Fruit fly (Drosophila melanogaster): Measurements from ENCODE around the gene Sec10.

Sec10 gene

DNA sequence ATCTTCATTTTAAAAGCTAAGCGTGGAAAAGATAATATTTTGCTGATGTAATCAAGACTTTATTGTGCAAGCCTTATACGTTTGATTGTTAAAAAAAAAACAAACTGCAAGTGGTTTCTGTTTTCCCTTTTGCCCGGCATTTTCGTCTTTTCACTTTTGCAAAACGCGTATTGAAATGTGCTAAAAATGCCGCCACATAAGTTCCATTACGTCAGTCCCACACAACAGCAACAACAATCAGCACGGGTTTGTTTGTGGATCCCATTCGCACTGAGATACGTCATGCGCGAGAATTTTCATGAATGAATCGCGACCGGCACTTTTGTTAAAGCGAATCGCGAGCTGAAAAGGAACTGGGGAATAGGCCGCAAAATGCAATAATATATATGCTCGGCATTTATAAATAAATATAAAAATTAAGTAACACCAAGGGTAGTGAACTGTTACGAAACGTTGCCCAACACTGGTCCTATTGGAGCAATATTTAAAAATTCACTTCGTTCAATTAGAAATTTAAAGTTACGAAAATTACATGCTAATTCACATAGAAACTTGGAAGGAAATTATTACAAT is 28.5 kb upstream of the Sec10 start (continued):
- TF ChIP-seq CG9139 (GFP tag; optimal IDR thresholded peaks at IDR 0.05) = no peak
- TF ChIP-seq vri (GFP tag; optimal IDR thresholded peaks at IDR 0.05) = peak; percentile 95
- peak; percentile 68 for TF ChIP-seq acj6 (GFP tag; optimal IDR thresholded peaks at IDR 0.05)
- TF ChIP-seq Smox (GFP tag; optimal IDR thresholded peaks at IDR 0.05) = peak; percentile 67
- peak; percentile 41 for TF ChIP-seq CG16779 (tag; optimal IDR thresholded peaks at IDR 0.05)
- TF ChIP-seq svp (GFP tag) = peak; percentile 77
- no peak for TF ChIP-seq Sox15 (GFP tag; optimal IDR thresholded peaks at IDR 0.05)
- peak; percentile 24 to 27 for TF ChIP-seq ss (GFP tag; optimal IDR thresholded peaks at IDR 0.05)
- peak; percentile 37 for TF ChIP-seq cyc (GFP tag; optimal IDR thresholded peaks at IDR 0.05)
- peak; percentile 49 for TF ChIP-seq CG7368 (GFP tag; optimal IDR thresholded peaks at IDR 0.05)
- no peak for TF ChIP-seq CG11902 (GFP tag; optimal IDR thresholded peaks at IDR 0.05)
- no peak for TF ChIP-seq CG11294 (GFP tag; IDR thresholded peaks at IDR 0.05)
- no peak for TF ChIP-seq spab (GFP tag; optimal IDR thresholded peaks at IDR 0.05)

DNA sequence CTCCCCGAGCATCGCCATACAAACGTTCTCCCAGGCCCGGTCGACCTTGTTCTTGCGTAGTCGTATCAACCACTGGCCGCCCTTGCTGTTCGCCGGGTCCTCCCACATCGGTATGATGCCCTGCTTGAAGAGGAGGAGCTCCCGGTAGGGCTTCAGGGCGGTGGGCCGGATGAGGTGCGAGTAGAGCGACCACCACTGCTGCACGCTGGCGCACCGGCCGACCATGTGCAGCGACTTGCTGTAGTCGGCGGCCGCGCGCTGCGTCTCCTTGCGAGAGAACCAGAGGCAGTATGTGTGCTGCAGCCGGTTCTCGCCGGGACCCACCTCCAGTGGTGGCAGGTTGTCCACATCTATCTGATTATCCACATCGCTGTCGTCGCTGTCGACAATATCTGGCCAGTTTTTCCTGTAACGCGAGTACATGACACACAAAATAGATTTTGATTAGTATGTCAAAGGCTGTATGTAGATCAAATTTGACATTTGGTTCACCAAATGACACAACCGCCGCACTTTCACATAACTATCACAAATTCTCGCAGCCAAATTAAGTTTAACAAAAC is 27.7 kb upstream of the Sec10 start, which contains the start of gene CG10694:
Gene CG10694, plus strand, starts transcription at position 513 of the 563 bp plus-strand sequence.
- no peak for TF ChIP-seq fkh (GFP tag; optimal IDR thresholded peaks at IDR 0.05)
- TF ChIP-seq CG1621 (tag; optimal IDR thresholded peaks at IDR 0.05) = no peak
- TF ChIP-seq achi (GFP tag; optimal IDR thresholded peaks at IDR 0.05) = no peak
- TF ChIP-seq salr (GFP tag; optimal IDR thresholded peaks at IDR 0.05) = no peak
- no peak for TF ChIP-seq Gug (GFP tag; IDR thresholded peaks at IDR 0.05)
- no peak for TF ChIP-seq acj6 (GFP tag; optimal IDR thresholded peaks at IDR 0.05)
- TF ChIP-seq CG11902 (GFP tag; optimal IDR thresholded peaks at IDR 0.05) = no peak
- TF ChIP-seq CG4318 (GFP tag; optimal IDR thresholded peaks at IDR 0.05) = no peak
- TF ChIP-seq CG16779 (tag; optimal IDR thresholded peaks at IDR 0.05) = no peak

DNA sequence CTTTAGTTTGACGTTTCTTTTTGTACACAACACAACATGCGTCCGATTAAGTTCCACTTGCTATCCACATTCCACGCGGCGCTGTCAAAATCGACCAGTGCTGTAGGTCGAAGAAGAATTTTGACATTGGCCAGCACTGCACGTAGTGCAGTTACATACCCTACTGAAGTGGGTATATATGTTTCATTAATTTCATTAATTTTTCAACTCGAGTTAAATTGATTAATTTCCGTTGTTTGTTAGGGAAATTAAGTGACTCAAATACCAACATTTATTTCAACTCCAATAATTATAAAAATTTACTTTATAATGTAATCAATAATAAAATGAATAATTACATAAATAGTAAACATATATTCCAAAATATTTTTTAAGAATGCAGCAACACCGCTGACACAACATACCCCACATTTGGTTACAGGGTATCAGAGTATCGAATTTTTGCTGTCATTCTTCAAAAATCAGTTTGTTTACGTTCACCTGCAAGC is 25.7 kb upstream of the Sec10 start, which contains the start of the genes eIF4EHP and CG18428:
Gene eIF4EHP, minus strand, starts transcription at position 59 of the 488 bp plus-strand sequence.
Gene CG18428, plus strand, starts transcription at position 435 of the 488 bp plus-strand sequence.
- TF ChIP-seq Lpt (GFP tag; optimal IDR thresholded peaks at IDR 0.05) (peak; percentile 99), CG15336 (GFP tag; IDR thresholded peaks at IDR 0.05) (no peak), Sox14 (GFP tag; optimal IDR thresholded peaks at IDR 0.05) (peak; percentile 94), CG16779 (tag; optimal IDR thresholded peaks at IDR 0.05) (peak; percentile 98), topi (GFP tag; optimal IDR thresholded peaks at IDR 0.05) (peak; percentile 95), CG32006 (GFP tag; optimal IDR thresholded peaks at IDR 0.05) (peak; percentile 100), net (GFP tag; optimal IDR thresholded peaks at IDR 0.05) (peak; percentile 99), CG6808 (GFP tag; optimal IDR thresholded peaks at IDR 0.05) (peak; percentile 99), CG8632 (GFP tag; optimal IDR thresholded peaks at IDR 0.05) (peak; percentile 99), CG11902 (GFP tag; optimal IDR thresholded peaks at IDR 0.05) (peak; percentile 98), Hr39 (GFP tag; optimal IDR thresholded peaks at IDR 0.05) (peak; percentile 92), CG6276 (GFP tag; optimal IDR thresholded peaks at IDR 0.05) (peak; percentile 98), CG11294 (GFP tag; IDR thresholded peaks at IDR 0.05) (no peak), Blimp-1 (GFP tag; optimal IDR thresholded peaks at IDR 0.05) (peak; percentile 98), Sox102F (GFP tag; optimal IDR thresholded peaks at IDR 0.05) (peak; percentile 96), fd85E (GFP tag; optimal IDR thresholded peaks at IDR 0.05) (peak; percentile 96), eg (GFP tag; IDR thresholded peaks at IDR 0.05) (no peak), lz (GFP tag; optimal IDR thresholded peaks at IDR 0.05) (peak; percentile 95), Eip93F (GFP tag; optimal IDR thresholded peaks at IDR 0.05) (peak; percentile 93), Ets96B (tag; optimal IDR thresholded peaks at IDR 0.05) (peak; percentile 100), CG8319 (GFP tag; optimal IDR thresholded peaks at IDR 0.05) (peak; percentile 95), CG10669 (GFP tag; optimal IDR thresholded peaks at IDR 0.05) (peak; percentile 100), Met (GFP tag; optimal IDR thresholded peaks at IDR 0.05) (peak; percentile 96), Gug (GFP tag; IDR thresholded peaks at IDR 0.05) (no peak), Eip75B (GFP tag; optimal IDR thresholded peaks at IDR 0.05) (peak; percentile 94), Smox (GFP tag; optimal IDR thresholded peaks at IDR 0.05) (peak; percentile 94), CG3032 (tag; optimal IDR thresholded peaks at IDR 0.05) (peak; percentile 100), ss (GFP tag; optimal IDR thresholded peaks at IDR 0.05) (peak; percentile 99 to 100), pdm3 (GFP tag; optimal IDR thresholded peaks at IDR 0.05) (peak; percentile 96), CG4318 (GFP tag; optimal IDR thresholded peaks at IDR 0.05) (peak; percentile 99), CG6854 (GFP tag; optimal IDR thresholded peaks at IDR 0.05) (peak; percentile 98), OdsH (GFP tag; optimal IDR thresholded peaks at IDR 0.05) (peak; percentile 99), CG7368 (GFP tag; optimal IDR thresholded peaks at IDR 0.05) (peak; percentile 98), spab (GFP tag; optimal IDR thresholded peaks at IDR 0.05) (peak; percentile 99), dsx (GFP tag; optimal IDR thresholded peaks at IDR 0.05; ENCODE audit: poor library complexity, severe bottlenecking) (peak; percentile 99)
